Fruit fly (Drosophila melanogaster): ENCODE measurements around the gene CG13692.

CG13692 gene

dm6 chr2L:430820-431628 is 9.5 kb downstream of the CG13692 start, which contains the start of gene ex (continued):
- TF ChIP-seq CG12744 (GFP tag; optimal IDR thresholded peaks at IDR 0.05) (no peak), E2f1 (GFP tag; IDR thresholded peaks at IDR 0.05) (peak; percentile 19; the same call in 1 of the 2 replicates), CG10959 (GFP tag; IDR thresholded peaks at IDR 0.05) (no peak), repo (GFP tag; optimal IDR thresholded peaks at IDR 0.05) (no peak), CG16863 (GFP tag; optimal IDR thresholded peaks at IDR 0.05) (peak; percentile 15), fd64A (GFP tag; optimal IDR thresholded peaks at IDR 0.05) (peak; percentile 83), NC2β (GFP tag; optimal IDR thresholded peaks at IDR 0.05) (peak; percentile 35), CG16815 (GFP tag; optimal IDR thresholded peaks at IDR 0.05) (no peak), ERR (GFP tag; optimal IDR thresholded peaks at IDR 0.05) (peak; percentile 25), NfI (GFP tag; optimal IDR thresholded peaks at IDR 0.05) (peak; percentile 35), fru (optimal IDR thresholded peaks at IDR 0.05) (no peak), bcd (GFP tag; optimal IDR thresholded peaks at IDR 0.05) (peak; percentile 41), ap (GFP tag; IDR thresholded peaks at IDR 0.05) (no peak), eve (GFP tag; optimal IDR thresholded peaks at IDR 0.05) (peak in 1 of 2 experiments; percentile 65), run (tag; optimal IDR thresholded peaks at IDR 0.05) (peak; percentile 26), CG12236 (GFP tag; optimal IDR thresholded peaks at IDR 0.05) (peak; percentile 12), Oaz (GFP tag; IDR thresholded peaks at IDR 0.05) (no peak), CG12391 (tag; optimal IDR thresholded peaks at IDR 0.05) (peak; percentile 11), HmgZ (tag; optimal IDR thresholded peaks at IDR 0.05) (peak; percentile 65), nerfin-1 (tag; optimal IDR thresholded peaks at IDR 0.05) (peak; percentile 75), abd-A (tag; optimal IDR thresholded peaks at IDR 0.05) (peak; percentile 60), CG12769 (tag; optimal IDR thresholded peaks at IDR 0.05) (peak; percentile 64), wor (GFP tag; IDR thresholded peaks at IDR 0.05) (no peak), CG9727 (GFP tag; optimal IDR thresholded peaks at IDR 0.05) (peak; percentile 50), Antp (GFP tag; optimal IDR thresholded peaks at IDR 0.05) (no peak), CG17385 (GFP tag; optimal IDR thresholded peaks at IDR 0.05) (peak; percentile 52), Dbx (GFP tag; IDR thresholded peaks at IDR 0.05) (peak; percentile 51; the same call in 1 of the 3 replicates), Dll (GFP tag; IDR thresholded peaks at IDR 0.05; ENCODE audit: partially characterized antibody) (no peak), CG2129 (GFP tag; IDR thresholded peaks at IDR 0.05; ENCODE audit: partially characterized antibody) (no peak), Dfd (GFP tag; optimal IDR thresholded peaks at IDR 0.05) (no peak), CG7357 (GFP tag; IDR thresholded peaks at IDR 0.05) (no peak), CG8388 (GFP tag; optimal IDR thresholded peaks at IDR 0.05) (peak; percentile 18), lola (GFP tag; optimal IDR thresholded peaks at IDR 0.05) (no peak), ind (GFP tag; optimal IDR thresholded peaks at IDR 0.05) (no peak), scrt (GFP tag; optimal IDR thresholded peaks at IDR 0.05) (peak; percentile 56), Neu2 (GFP tag; optimal IDR thresholded peaks at IDR 0.05; ENCODE audit: borderline replicate concordance) (no peak), Xrp1 (GFP tag; IDR thresholded peaks at IDR 0.05) (peak; percentile 60), D19A (tag; optimal IDR thresholded peaks at IDR 0.05) (peak; percentile 30), HLH3B (GFP tag; IDR thresholded peaks at IDR 0.05) (peak; percentile 49; the same call in 1 of the 2 replicates), vvl (GFP tag; IDR thresholded peaks at IDR 0.05) (peak; percentile 73), D19B (GFP tag; optimal IDR thresholded peaks at IDR 0.05) (no peak), ftz-f1 (GFP tag; optimal IDR thresholded peaks at IDR 0.05) (no peak), CG17802 (tag; optimal IDR thresholded peaks at IDR 0.05) (no peak), Bteb2 (GFP tag; optimal IDR thresholded peaks at IDR 0.05) (no peak), tin (GFP tag; optimal IDR thresholded peaks at IDR 0.05) (no peak), Dp (GFP tag; optimal IDR thresholded peaks at IDR 0.05) (no peak), pros (GFP tag; optimal IDR thresholded peaks at IDR 0.05) (peak; percentile 74), crol (GFP tag; IDR thresholded peaks at IDR 0.05) (0 out of 2 replicates have a peak, but pooled peaks have one; percentile 21), E2f2 (GFP tag; IDR thresholded peaks at IDR 0.05) (peak; percentile 27; the same call in 1 of the 2 replicates), shn (GFP tag; optimal IDR thresholded peaks at IDR 0.05) (peak; percentile 50)

Data from whole organism, embryonic.